Worm (Caenorhabditis elegans): ENCODE measurements around the gene Y54G2A.18.

DNA sequence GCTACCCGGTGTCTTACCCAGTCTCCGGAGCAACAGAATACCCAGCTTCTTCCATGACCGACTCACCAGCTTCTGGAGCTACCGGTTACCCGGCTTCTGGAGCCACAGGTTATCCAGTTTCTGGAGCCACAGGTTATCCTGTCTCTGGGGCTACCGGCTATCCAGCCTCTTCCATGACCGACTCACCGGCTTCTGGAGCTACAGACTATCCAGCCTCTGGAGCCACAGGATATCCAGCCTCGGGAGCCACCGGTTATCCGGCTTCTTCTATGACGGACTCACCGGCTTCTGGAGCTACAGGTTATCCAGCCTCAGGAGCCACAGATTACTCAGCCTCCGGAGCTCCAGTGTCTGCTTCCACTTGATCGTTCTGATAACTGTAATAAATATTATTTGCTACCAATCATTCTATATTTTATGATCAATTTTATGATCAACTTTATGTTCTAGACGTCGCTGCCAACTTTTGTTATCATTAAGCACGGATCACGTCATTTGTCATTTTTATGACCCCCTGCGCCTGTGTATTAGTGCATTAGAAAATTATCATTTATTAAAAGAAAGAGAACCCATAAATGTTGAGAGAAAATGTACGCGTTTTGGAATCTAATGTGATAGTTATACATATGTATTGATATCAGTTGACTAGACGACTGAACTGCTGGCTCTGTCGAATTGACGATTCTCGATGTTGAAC is 37.1 kb downstream of the Y54G2A.18 start:
- no peak for TF ChIP-seq klf-2 (GFP tag; conservative IDR thresholded peaks at IDR 0.05)
- TF ChIP-seq flt-1 (GFP tag; IDR thresholded peaks at IDR 0.05) = no peak
- no peak for TF ChIP-seq med-1 (GFP tag; optimal IDR thresholded peaks at IDR 0.05; ENCODE audit: insufficient read depth)
- no peak for TF ChIP-seq T22C8.4 (GFP tag; IDR thresholded peaks at IDR 0.05)
- TF ChIP-seq tab-1 (GFP tag; IDR thresholded peaks at IDR 0.05) = no peak
